Worm (Caenorhabditis elegans) whole organism, late embryonic: ENCODE results near the gene T08G5.2.
A peak's percentile ranks its signal among the peaks of the same experiment; 100 is the strongest.
"Not testable (repeated sequence)": the region's sequence is repeated elsewhere in the genome, so short reads cannot be mapped to it uniquely, and the experiment has no call there.

ENCODE experiments used
- gmeb-2 ChIP-seq: sonication (generic microtip); optimal IDR thresholded peaks from 2 replicates; lab custom pipeline; 2016; ENCODE audit warnings: missing genetic modification characterization, inconsistent platforms, missing compliant biosample characterization
- nfya-1 ChIP-seq: sonication (generic microtip); optimal IDR thresholded peaks from 2 replicates; lab custom pipeline; 2017; ENCODE audit warnings: missing genetic modification characterization, mild to moderate bottlenecking, missing compliant biosample characterization, antibody characterized with exemption, moderate library complexity
- npax-4 ChIP-seq: sonication (generic microtip); optimal IDR thresholded peaks from 2 replicates; lab custom pipeline; 2016; ENCODE audit warnings: missing genetic modification characterization, missing compliant biosample characterization
- pha-4 ChIP-seq: fragments of 150-350 bp; optimal IDR thresholded peaks from 2 replicates; lab custom pipeline; 2018; ENCODE audit warnings: missing biosample characterization, missing genetic modification reagents, missing genetic modification characterization
- sox-4 ChIP-seq: sonication (generic microtip); optimal IDR thresholded peaks from 2 replicates; lab custom pipeline; 2017; ENCODE audit warnings: mild to moderate bottlenecking, missing genetic modification characterization, inconsistent platforms, missing compliant biosample characterization
- tbx-2 ChIP-seq: sonication (generic microtip); optimal IDR thresholded peaks from 2 replicates; lab custom pipeline; 2016; ENCODE audit warnings: missing genetic modification characterization, missing compliant biosample characterization
- ttx-3 ChIP-seq: sonication (generic microtip); optimal IDR thresholded peaks from 2 replicates; lab custom pipeline; 2016; ENCODE audit warnings: missing genetic modification reagents, missing genetic modification characterization, missing compliant biosample characterization

DNA sequence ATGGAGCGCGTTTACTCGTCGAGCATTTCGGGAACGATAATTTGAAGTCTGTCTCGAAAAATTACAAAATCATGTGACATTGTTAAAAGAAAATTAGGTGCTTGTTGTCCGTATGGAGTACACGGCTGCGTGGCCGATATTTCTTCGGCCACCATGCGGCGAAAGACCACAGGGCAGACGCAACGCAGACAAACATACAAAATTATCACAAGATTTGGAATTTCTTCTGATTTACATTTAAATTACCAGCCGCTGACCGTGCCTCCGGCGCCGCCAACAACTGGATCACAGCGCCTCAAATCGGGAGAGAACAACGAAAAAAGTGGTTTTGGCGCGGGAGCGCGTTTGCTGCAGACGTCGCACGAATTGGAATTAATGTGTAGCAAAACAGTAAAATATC, 29.0 kb upstream of the T08G5.2 start:
- TF ChIP-seq ttx-3 (tag; lab: Kevin White, UChicago); gmeb-2; sox-4 (tag; lab: Kevin White, UChicago); pha-4; npax-4 (tag; lab: Kevin White, UChicago): not testable (repeated sequence)
- TF ChIP-seq tbx-2 (tag; lab: Kevin White, UChicago) (peak; percentile 91), nfya-1 (tag; lab: Kevin White, UChicago) (peak; percentile 37)
